Fruit fly (Drosophila melanogaster) whole organism, embryonic: ENCODE results near the gene pico.

Experiments
- Bdp1 ChIP-seq: fragments of 200-800 bp; sonication (Bioruptor generic); optimal IDR thresholded peaks from 3 replicates; lab custom pipeline; 2016; ENCODE audit warnings: missing biosample characterization, missing genetic modification characterization
- C15 ChIP-seq: fragments of 200-800 bp; sonication (Bioruptor generic); IDR thresholded peaks from 3 replicates; pipeline ENCODE4 v1.3.6; 2022; ENCODE audit warnings: missing biosample characterization, missing genetic modification characterization
- CG11398 ChIP-seq: fragments of 200-800 bp; sonication (Bioruptor generic); optimal IDR thresholded peaks from 2 replicates; lab custom pipeline; 2016; ENCODE audit warnings: missing biosample characterization, missing genetic modification characterization
- CG12071 ChIP-seq: fragments of 200-800 bp; sonication (Bioruptor generic); optimal IDR thresholded peaks from 3 replicates; lab custom pipeline; 2018; ENCODE audit warnings: missing biosample characterization, mild to moderate bottlenecking, missing genetic modification characterization
- CG12155 ChIP-seq: fragments of 200-800 bp; sonication (Bioruptor generic); optimal IDR thresholded peaks from 3 replicates; lab custom pipeline; 2016; ENCODE audit warnings: missing biosample characterization, missing genetic modification characterization
- CG1233 ChIP-seq: fragments of 200-800 bp; sonication (Bioruptor generic); optimal IDR thresholded peaks from 4 replicates; lab custom pipeline; 2018; ENCODE audit warnings: missing biosample characterization, mild to moderate bottlenecking, missing genetic modification characterization
- CG12391 ChIP-seq: fragments of 200-800 bp; sonication (Bioruptor generic); optimal IDR thresholded peaks from 3 replicates; lab custom pipeline; 2018; ENCODE audit warnings: missing biosample characterization, mild to moderate bottlenecking, missing genetic modification characterization, moderate library complexity
- CG13775 ChIP-seq: fragments of 200-800 bp; sonication (Bioruptor generic); optimal IDR thresholded peaks from 3 replicates; lab custom pipeline; 2017; ENCODE audit warnings: missing biosample characterization, mild to moderate bottlenecking, missing genetic modification characterization
- CG14014 ChIP-seq: fragments of 200-800 bp; sonication (Bioruptor generic); IDR thresholded peaks from 2 replicates; pipeline ENCODE4 v1.3.6; 2022; ENCODE audit warnings: missing biosample characterization, missing genetic modification characterization
- CG15073 ChIP-seq: fragments of 200-800 bp; sonication (Bioruptor generic); optimal IDR thresholded peaks from 2 replicates; lab custom pipeline; 2016; ENCODE audit warnings: missing biosample characterization, missing genetic modification characterization
- CG16779 ChIP-seq: fragments of 200-800 bp; sonication (Bioruptor generic); IDR thresholded peaks from 2 replicates; pipeline ENCODE4 v1.3.6; 2022; ENCODE audit warnings: missing biosample characterization, missing genetic modification characterization
- CG17568 ChIP-seq: fragments of 200-800 bp; sonication (Bioruptor generic); optimal IDR thresholded peaks from 2 replicates; lab custom pipeline; 2018; ENCODE audit warnings: missing biosample characterization, mild to moderate bottlenecking, missing genetic modification characterization, moderate library complexity
- CG17829 ChIP-seq: fragments of 200-800 bp; optimal IDR thresholded peaks from 2 replicates; lab custom pipeline; 2019; ENCODE audit warnings: missing biosample characterization, mild to moderate bottlenecking, missing genetic modification characterization, moderate library complexity
- CG2712 ChIP-seq: fragments of 200-800 bp; optimal IDR thresholded peaks from 3 replicates; lab custom pipeline; 2019; ENCODE audit warnings: missing biosample characterization, mild to moderate bottlenecking, missing genetic modification characterization, moderate library complexity
- CG4730 ChIP-seq: fragments of 200-800 bp; sonication (Bioruptor generic); IDR thresholded peaks from 2 replicates; pipeline ENCODE4 v1.3.6; 2022; ENCODE audit warnings: missing biosample characterization, missing genetic modification characterization
- CG5953 ChIP-seq: fragments of 200-800 bp; sonication (Bioruptor generic); IDR thresholded peaks from 2 replicates; pipeline ENCODE4 v1.3.6; 2022; ENCODE audit warnings: missing biosample characterization, missing genetic modification characterization
- CG6791 ChIP-seq: fragments of 200-800 bp; sonication (Bioruptor generic); IDR thresholded peaks from 3 replicates; pipeline ENCODE4 v1.3.6; 2022; ENCODE audit warnings: missing biosample characterization, missing genetic modification characterization; ENCODE audit not compliant: partially characterized antibody
- CHES-1-like ChIP-seq: fragments of 200-800 bp; sonication (Bioruptor generic); optimal IDR thresholded peaks from 2 replicates; lab custom pipeline; 2016; ENCODE audit warnings: missing biosample characterization, missing genetic modification characterization
- Dek ChIP-seq: fragments of 200-800 bp; sonication (Bioruptor generic); optimal IDR thresholded peaks from 3 replicates; lab custom pipeline; 2019; ENCODE audit warnings: missing biosample characterization, mild to moderate bottlenecking, missing genetic modification characterization, moderate library complexity
- Dp ChIP-seq: fragments of 200-800 bp; sonication (Bioruptor generic); optimal IDR thresholded peaks from 2 replicates; lab custom pipeline; 2018; ENCODE audit warnings: missing biosample characterization, mild to moderate bottlenecking, missing genetic modification characterization, moderate library complexity
- Fer1 ChIP-seq: fragments of 200-800 bp; sonication (Bioruptor generic); optimal IDR thresholded peaks from 2 replicates; lab custom pipeline; 2017; ENCODE audit warnings: missing biosample characterization, mild to moderate bottlenecking, missing genetic modification characterization
- Jarid2 ChIP-seq: fragments of 200-800 bp; sonication (Bioruptor generic); optimal IDR thresholded peaks from 3 replicates; lab custom pipeline; 2017; ENCODE audit warnings: mild to moderate bottlenecking, missing biosample characterization, missing genetic modification reagents, missing genetic modification characterization
- MBD-R2 ChIP-seq: fragments of 200-800 bp; sonication (Bioruptor generic); IDR thresholded peaks from 2 replicates; pipeline ENCODE4 v1.3.6; 2022; ENCODE audit warnings: missing biosample characterization, missing genetic modification characterization
- NC2α ChIP-seq: fragments of 200-800 bp; sonication (Bioruptor generic); optimal IDR thresholded peaks from 2 replicates; lab custom pipeline; 2016; ENCODE audit warnings: missing biosample characterization, missing genetic modification characterization
- Opbp ChIP-seq: fragments of 200-800 bp; sonication (Bioruptor generic); IDR thresholded peaks from 3 replicates; pipeline ENCODE4 v1.3.6; 2022; ENCODE audit warnings: missing biosample characterization, missing genetic modification characterization; ENCODE audit not compliant: partially characterized antibody
- PHDP ChIP-seq: fragments of 200-800 bp; sonication (Bioruptor generic); optimal IDR thresholded peaks from 3 replicates; lab custom pipeline; 2018; ENCODE audit warnings: missing biosample characterization, mild to moderate bottlenecking, missing genetic modification characterization, moderate library complexity
- Pdp1 ChIP-seq, 2 experiments: fragments of 200-800 bp; sonication (Bioruptor generic); optimal IDR thresholded peaks; 3 replicates each; lab custom pipeline; 2016; ENCODE audit warnings: missing biosample characterization in 2 of 2, missing genetic modification characterization in 2 of 2, mild to moderate bottlenecking in 1 of 2, moderate library complexity in 1 of 2
- Spps ChIP-seq: fragments of 200-800 bp; sonication (Bioruptor generic); optimal IDR thresholded peaks from 2 replicates; lab custom pipeline; 2018; ENCODE audit warnings: missing biosample characterization, mild to moderate bottlenecking, missing genetic modification characterization
- TFAM ChIP-seq: fragments of 200-800 bp; sonication (Bioruptor generic); optimal IDR thresholded peaks from 2 replicates; lab custom pipeline; 2017; ENCODE audit warnings: missing biosample characterization, missing genetic modification characterization, inconsistent platforms
- Tbp ChIP-seq: fragments of >200 bp; optimal IDR thresholded peaks from 2 replicates; lab custom pipeline; 2018; ENCODE audit warnings: missing biosample characterization, missing genetic modification characterization
- caup ChIP-seq: fragments of 200-800 bp; sonication (Bioruptor generic); optimal IDR thresholded peaks from 3 replicates; lab custom pipeline; 2017; ENCODE audit warnings: missing biosample characterization, mild to moderate bottlenecking, missing genetic modification characterization, moderate library complexity; ENCODE audit not compliant: severe bottlenecking
- chif ChIP-seq, 2 experiments: fragments of 200-800 bp; sonication (Bioruptor generic); optimal IDR thresholded peaks; 3 replicates each; lab custom pipeline; 2016; ENCODE audit warnings: missing biosample characterization in 2 of 2, missing genetic modification characterization in 2 of 2
- crol ChIP-seq: fragments of 200-800 bp; sonication (Bioruptor generic); IDR thresholded peaks from 2 replicates; pipeline ENCODE4 v1.3.6; 2022; ENCODE audit warnings: missing biosample characterization, missing genetic modification characterization
- crp ChIP-seq, 2 experiments: fragments of 200-800 bp; sonication (Bioruptor generic); optimal IDR thresholded peaks; 2 replicates in 1 of 2; 3 replicates in 1 of 2; lab custom pipeline; 2017; ENCODE audit warnings: missing biosample characterization in 2 of 2, missing genetic modification characterization in 2 of 2, mild to moderate bottlenecking in 1 of 2, moderate library complexity in 1 of 2
- danr ChIP-seq: fragments of 200-800 bp; sonication (Bioruptor generic); IDR thresholded peaks from 2 replicates; pipeline ENCODE4 v1.3.6; 2022; ENCODE audit warnings: missing biosample characterization, missing genetic modification characterization
- eve ChIP-seq, 2 experiments: fragments of >200 bp; optimal IDR thresholded peaks; 2 replicates each; lab custom pipeline; 2017; ENCODE audit warnings: missing biosample characterization in 2 of 2, missing genetic modification characterization in 2 of 2
- hbn ChIP-seq: fragments of 200-800 bp; sonication (Bioruptor generic); IDR thresholded peaks from 2 replicates; pipeline ENCODE4 v1.3.6; 2022; ENCODE audit warnings: missing biosample characterization, missing genetic modification characterization; ENCODE audit not compliant: partially characterized antibody
- klu ChIP-seq: fragments of 200-800 bp; sonication (Bioruptor generic); IDR thresholded peaks from 2 replicates; pipeline ENCODE4 v1.3.6; 2022; ENCODE audit warnings: missing biosample characterization, missing genetic modification characterization
- knrl ChIP-seq: fragments of 200-800 bp; sonication (Bioruptor generic); IDR thresholded peaks from 3 replicates; pipeline ENCODE4 v1.3.6; 2022; ENCODE audit warnings: missing biosample characterization, missing genetic modification characterization; ENCODE audit not compliant: partially characterized antibody
- lola ChIP-seq, 3 experiments: fragments of >200 bp in 2 of 3; fragments of 200-800 bp in 1 of 3; sonication (Bioruptor generic) in 1 of 3; optimal IDR thresholded peaks; 2 replicates each; lab custom pipeline; 2017 to 2019; ENCODE audit warnings: missing biosample characterization in 3 of 3, missing genetic modification characterization in 3 of 3, mild to moderate bottlenecking in 1 of 3, moderate library complexity in 1 of 3
- nmo ChIP-seq: fragments of 200-800 bp; sonication (Bioruptor generic); optimal IDR thresholded peaks from 2 replicates; lab custom pipeline; 2018; ENCODE audit warnings: missing biosample characterization, mild to moderate bottlenecking, missing genetic modification characterization, moderate library complexity
- onecut ChIP-seq: fragments of 200-800 bp; sonication (Bioruptor generic); IDR thresholded peaks from 2 replicates; pipeline ENCODE4 v1.3.6; 2022; ENCODE audit warnings: missing biosample characterization, missing genetic modification characterization
- prd ChIP-seq, 3 experiments: fragments of >200 bp in 2 of 3; fragments of 200-800 bp in 1 of 3; sonication (Bioruptor generic) in 1 of 3; optimal IDR thresholded peaks in 2 of 3; IDR thresholded peaks in 1 of 3; 2 replicates in 2 of 3; 3 replicates in 1 of 3; pipeline versions ENCODE4 v1.3.6 to Lab custom; 2017 to 2022; ENCODE audit warnings: missing biosample characterization in 1 of 3, missing genetic modification characterization in 1 of 3
- schlank ChIP-seq: fragments of 200-800 bp; sonication (Bioruptor generic); optimal IDR thresholded peaks from 2 replicates; lab custom pipeline; 2018; ENCODE audit warnings: missing biosample characterization, mild to moderate bottlenecking, missing genetic modification characterization
- sim ChIP-seq: fragments of 200-800 bp; sonication (Bioruptor generic); IDR thresholded peaks from 2 replicates; pipeline ENCODE4 v1.3.6; 2022; ENCODE audit warnings: missing biosample characterization, missing genetic modification characterization
- vvl ChIP-seq: fragments of 200-800 bp; sonication (Bioruptor generic); IDR thresholded peaks from 2 replicates; pipeline ENCODE4 v1.3.6; 2022; ENCODE audit warnings: missing biosample characterization, missing genetic modification characterization
- zen ChIP-seq: fragments of 200-800 bp; sonication (Bioruptor generic); optimal IDR thresholded peaks from 3 replicates; lab custom pipeline; 2018; ENCODE audit warnings: missing biosample characterization, mild to moderate bottlenecking, missing genetic modification characterization, moderate library complexity
- zfh2 ChIP-seq: fragments of 200-800 bp; sonication (Bioruptor generic); optimal IDR thresholded peaks from 2 replicates; lab custom pipeline; 2016; ENCODE audit warnings: missing biosample characterization, missing genetic modification characterization

Gene pico

dm6 chrX:19889128-19889756, 37.4 kb upstream of the pico start (continued):
- 0 out of 2 replicates have a peak, but pooled peaks have one; percentile 23 for TF ChIP-seq sim (GFP tag; lab: Robert Waterston, UW)
- TF ChIP-seq Bdp1 (GFP tag; lab: Kevin White, UChicago) = peak; percentile 66
- TF ChIP-seq CHES-1-like (GFP tag; lab: Kevin White, UChicago) = peak; percentile 92
- peak; percentile 77 to 91 for TF ChIP-seq Pdp1 (GFP tag; optimal IDR thresholded peaks at IDR 0.05; lab: Kevin White, UChicago)
- peak; percentile 75 for TF ChIP-seq onecut
- peak; percentile 39; the same call in 1 of the 2 replicates for TF ChIP-seq CG5953 (GFP tag; lab: Robert Waterston, UW)
- peak; percentile 83 for TF ChIP-seq CG11398 (GFP tag; lab: Kevin White, UChicago)
- TF ChIP-seq lola (GFP tag; optimal IDR thresholded peaks at IDR 0.05; lab: Kevin White, UChicago) = peak in 1 of 3 experiments; percentile 85
- TF ChIP-seq danr (GFP tag; lab: Robert Waterston, UW) = peak; percentile 55
- peak; percentile 59; the same call in 1 of the 3 replicates for TF ChIP-seq C15
- TF ChIP-seq CG2712 = peak; percentile 88
- peak; percentile 78 for TF ChIP-seq nmo (GFP tag; lab: Kevin White, UChicago)
- TF ChIP-seq Spps (tag; lab: Kevin White, UChicago) = peak; percentile 47
- peak; percentile 77 for TF ChIP-seq schlank (tag; lab: Kevin White, UChicago)
- peak in 1 of 2 experiments; percentile 86 for TF ChIP-seq eve (GFP tag; optimal IDR thresholded peaks at IDR 0.05; lab: Kevin White, UChicago)
- TF ChIP-seq vvl (GFP tag; lab: Robert Waterston, UW) = peak; percentile 85
- TF ChIP-seq caup (GFP tag; lab: Kevin White, UChicago) = peak; percentile 84
- TF ChIP-seq TFAM (GFP tag; lab: Kevin White, UChicago) = peak; percentile 31
- TF ChIP-seq CG13775 (GFP tag; lab: Kevin White, UChicago) = peak; percentile 79
- TF ChIP-seq Dek = peak; percentile 86
- TF ChIP-seq Tbp (GFP tag; lab: Kevin White, UChicago) = no peak
- peak in 1 of 2 experiments; percentile 41 for TF ChIP-seq crp (GFP tag; optimal IDR thresholded peaks at IDR 0.05; lab: Kevin White, UChicago)
- TF ChIP-seq CG6791 = no peak
- TF ChIP-seq NC2α (GFP tag; lab: Kevin White, UChicago) = peak; percentile 70
- TF ChIP-seq CG12391 = peak; percentile 88
- peak; percentile 73 for TF ChIP-seq CG4730
- peak; percentile 89 for TF ChIP-seq zen
- no peak for TF ChIP-seq prd (optimal IDR thresholded peaks at IDR 0.05; lab: Kevin White, UChicago)
- peak; percentile 94 for TF ChIP-seq prd (GFP tag; IDR thresholded peaks at IDR 0.05; lab: Robert Waterston, UW)
- peak; percentile 14 for TF ChIP-seq Jarid2 (GFP tag; lab: Kevin White, UChicago)
- peak; percentile 80 for TF ChIP-seq CG12071 (GFP tag; lab: Kevin White, UChicago)
- TF ChIP-seq zfh2 (GFP tag; lab: Kevin White, UChicago) = peak; percentile 79
- no peak for TF ChIP-seq Opbp
- peak; percentile 81 for TF ChIP-seq CG1233 (GFP tag; lab: Kevin White, UChicago)
- peak; percentile 82 for TF ChIP-seq CG12155 (GFP tag; lab: Kevin White, UChicago)
- TF ChIP-seq CG14014 (GFP tag; lab: Robert Waterston, UW) = peak; percentile 88
- no peak for TF ChIP-seq Dp (GFP tag; lab: Kevin White, UChicago)
- peak; percentile 76 for TF ChIP-seq CG17568 (GFP tag; lab: Kevin White, UChicago)
- peak; percentile 85 for TF ChIP-seq CG17829
- TF ChIP-seq CG15073 (GFP tag; lab: Kevin White, UChicago) = peak; percentile 89
- TF ChIP-seq chif (GFP tag; optimal IDR thresholded peaks at IDR 0.05; lab: Kevin White, UChicago) = peak; percentile 89 to 91
- TF ChIP-seq knrl = no peak
- TF ChIP-seq Fer1 (GFP tag; lab: Kevin White, UChicago) = peak; percentile 83
- peak; percentile 62 for TF ChIP-seq klu (GFP tag; lab: Robert Waterston, UW)
- TF ChIP-seq CG16779 (GFP tag; lab: Robert Waterston, UW) = peak; percentile 53; the same call in 1 of the 2 replicates
- peak; percentile 51; the same call in 1 of the 2 replicates for TF ChIP-seq MBD-R2
- no peak; the same call in 1 of the 2 replicates for TF ChIP-seq crol
- TF ChIP-seq hbn (GFP tag; lab: Robert Waterston, UW) = no peak
- peak; percentile 79 for TF ChIP-seq PHDP (tag; lab: Kevin White, UChicago)
